Worm (Caenorhabditis elegans) whole organism, late embryonic: ENCODE measurements around the gene F49E8.6.

Source experiments
- F13H6.1 ChIP-seq: sonication (generic microtip); optimal IDR thresholded peaks from 2 replicates; lab custom pipeline; 2016; ENCODE audit warnings: missing genetic modification characterization, missing compliant biosample characterization
- ceh-6 ChIP-seq: fragments of 200-800 bp; sonication (Bioruptor generic); optimal IDR thresholded peaks from 2 replicates; lab custom pipeline; 2018; ENCODE audit warnings: mild to moderate bottlenecking, missing genetic modification characterization, missing compliant biosample characterization
- hlh-8 ChIP-seq: sonication (generic microtip); optimal IDR thresholded peaks from 2 replicates; lab custom pipeline; 2016; ENCODE audit warnings: missing genotype, missing genetic modification characterization, missing compliant biosample characterization
- npax-4 ChIP-seq: sonication (generic microtip); optimal IDR thresholded peaks from 2 replicates; lab custom pipeline; 2016; ENCODE audit warnings: missing genetic modification characterization, missing compliant biosample characterization
- pha-2 ChIP-seq: sonication (generic microtip); optimal IDR thresholded peaks from 2 replicates; lab custom pipeline; 2017; ENCODE audit warnings: mild to moderate bottlenecking, missing genetic modification characterization, missing compliant biosample characterization
- sox-2 ChIP-seq: fragments of 200-800 bp; sonication (Bioruptor generic); IDR thresholded peaks from 2 replicates; pipeline ENCODE4 v1.3.6; 2022; ENCODE audit warnings: missing genetic modification reagents, missing genetic modification characterization, missing compliant biosample characterization
- syd-9 ChIP-seq: sonication (generic microtip); optimal IDR thresholded peaks from 2 replicates; lab custom pipeline; 2016; ENCODE audit warnings: mild to moderate bottlenecking, missing genetic modification characterization, moderate library complexity, missing compliant biosample characterization
- ttx-3 ChIP-seq: sonication (generic microtip); optimal IDR thresholded peaks from 2 replicates; lab custom pipeline; 2016; ENCODE audit warnings: missing genetic modification reagents, missing genetic modification characterization, missing compliant biosample characterization
- unc-86 ChIP-seq: sonication (generic microtip); optimal IDR thresholded peaks from 2 replicates; lab custom pipeline; 2016; ENCODE audit warnings: missing genetic modification characterization, missing compliant biosample characterization

DNA sequence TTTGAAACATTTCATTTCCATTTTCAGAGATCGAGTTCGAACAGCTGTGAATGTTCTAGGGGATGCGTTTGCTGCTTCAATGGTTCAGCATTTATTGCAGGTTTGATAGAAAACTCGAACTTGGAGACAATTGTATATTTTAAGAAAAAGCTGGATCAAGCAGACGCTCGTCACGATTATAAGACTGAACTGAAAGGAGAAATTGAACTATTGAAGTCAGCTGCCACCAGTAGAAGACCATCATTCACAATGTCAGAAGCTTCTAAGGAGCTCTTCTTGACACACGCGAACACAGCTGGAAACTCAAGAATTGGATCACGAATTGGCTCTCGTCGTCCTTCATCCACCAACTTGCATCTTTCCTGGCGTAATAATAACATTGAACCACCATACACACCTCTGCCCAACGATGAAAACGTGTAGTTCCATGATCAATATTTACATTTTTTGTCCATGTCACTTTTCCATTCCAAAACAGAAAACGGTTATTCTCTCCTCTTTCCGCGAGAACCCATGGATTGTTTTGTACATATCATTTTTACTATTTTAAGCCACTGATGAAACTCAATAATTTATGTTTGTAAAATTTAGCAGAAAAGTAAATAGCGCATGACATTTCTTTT lies 48.5 kb downstream of the F49E8.6 start:
- TF ChIP-seq ttx-3 (tag; lab: Kevin White, UChicago) (no peak), pha-2 (tag; lab: Kevin White, UChicago) (no peak), sox-2 (GFP tag; lab: Robert Waterston, UW) (no peak), syd-9 (no peak), F13H6.1 (tag; lab: Kevin White, UChicago) (no peak), hlh-8 (tag; lab: Kevin White, UChicago) (no peak), npax-4 (tag; lab: Kevin White, UChicago) (no peak), unc-86 (no peak), ceh-6 (GFP tag; lab: Kevin White, UChicago) (no peak)
